Worm (Caenorhabditis elegans): Measurements from ENCODE around the gene plp-1.

- TF ChIP-seq mep-1 (tag; optimal IDR thresholded peaks at IDR 0.05) = no peak
- no peak for TF ChIP-seq ama-1 (optimal IDR thresholded peaks at IDR 0.05)
- TF ChIP-seq lin-39 (tag; optimal IDR thresholded peaks at IDR 0.05) = no peak
- peak; percentile 11 for TF ChIP-seq lin-14 (GFP tag; optimal IDR thresholded peaks at IDR 0.05)
- TF ChIP-seq fos-1 (tag; optimal IDR thresholded peaks at IDR 0.05) = no peak
Measured at ce11 chrIV:7586972-7587371, 46.2 kb upstream of the plp-1 start.
